Fruit fly (Drosophila melanogaster): ENCODE results near the gene Alg9.

DNA sequence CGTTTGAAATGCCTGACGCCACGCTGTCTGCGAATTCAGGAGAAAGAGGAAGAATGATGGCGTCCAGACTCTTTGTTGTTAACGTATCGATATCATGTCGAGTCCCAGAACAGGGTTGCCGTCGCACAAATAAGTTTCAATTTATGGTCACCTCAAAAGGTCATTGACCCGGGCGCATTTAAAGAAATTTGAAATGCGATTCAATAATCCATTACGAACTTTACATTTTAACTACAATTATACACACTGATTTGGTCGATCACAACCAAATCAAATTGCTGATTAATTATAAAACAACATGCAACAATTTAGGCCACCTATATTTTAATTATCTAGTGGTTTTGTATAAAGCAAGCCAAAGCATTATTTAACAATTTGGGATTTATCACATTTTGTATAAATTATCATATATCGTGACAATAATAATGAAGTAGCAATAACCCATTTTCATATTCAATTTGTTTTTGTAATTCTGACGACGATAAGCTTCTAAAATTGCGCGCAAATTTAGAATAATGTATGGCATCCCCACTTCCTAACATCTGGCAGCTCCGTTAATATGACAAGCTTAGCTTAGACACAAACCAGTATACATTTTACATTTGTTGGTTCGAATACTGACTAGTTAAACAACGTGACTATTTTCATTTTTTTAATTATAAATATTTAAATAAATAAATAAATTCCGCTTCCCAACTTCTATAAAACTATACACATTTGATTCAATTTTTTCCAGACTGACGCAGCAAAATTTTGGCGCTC is 23.8 kb downstream of the Alg9 start, which contains the start of gene bam:
- TF ChIP-seq insv (optimal IDR thresholded peaks at IDR 0.05): no peak
- TF ChIP-seq psq (optimal IDR thresholded peaks at IDR 0.05): no peak
- no peak for TF ChIP-seq h (optimal IDR thresholded peaks at IDR 0.05)

Measured in Kc167 (cell line).